Fruit fly (Drosophila melanogaster): Measurements from ENCODE around the gene CG12541.

The CG12541 gene

DNA sequence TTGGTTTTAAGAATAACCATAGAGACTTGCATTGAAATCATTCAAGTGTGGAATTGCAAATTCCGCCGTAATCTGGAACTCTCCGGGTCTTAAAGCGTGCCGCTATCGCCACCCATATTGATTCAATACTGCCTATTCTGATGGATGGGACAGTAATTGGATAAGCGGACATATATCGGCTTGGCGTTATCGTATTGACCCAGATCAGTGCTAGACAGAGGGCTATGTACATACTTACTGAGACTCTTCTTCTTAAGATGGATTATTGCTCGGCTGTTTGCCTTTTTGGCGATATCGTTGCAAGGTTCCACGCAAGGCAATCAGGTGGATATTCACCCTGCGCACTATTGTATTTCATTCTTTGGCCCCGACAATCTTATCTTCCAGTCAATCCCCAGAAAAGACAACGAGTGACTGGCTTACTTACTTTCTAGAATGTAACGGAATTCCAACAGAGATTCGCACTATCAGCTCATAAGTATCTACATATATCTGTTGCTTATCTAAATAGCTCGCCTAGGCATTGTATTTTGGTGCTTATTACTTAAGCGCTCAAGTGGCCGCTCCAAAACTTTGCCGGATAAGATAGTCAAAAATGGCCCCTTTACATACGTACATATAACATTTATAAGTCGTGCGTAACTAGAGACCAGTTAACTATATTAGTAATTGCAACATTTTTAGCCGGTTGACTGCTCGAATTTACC lies 71.2 kb downstream of the CG12541 start (continued):
- TF ChIP-seq ato (GFP tag; IDR thresholded peaks at IDR 0.05; ENCODE audit: partially characterized antibody), result no peak
- no peak for TF ChIP-seq tap (tag; optimal IDR thresholded peaks at IDR 0.05)
- peak; percentile 79 for TF ChIP-seq sd (tag; optimal IDR thresholded peaks at IDR 0.05)
- TF ChIP-seq CG7839 (tag; optimal IDR thresholded peaks at IDR 0.05), result no peak
- no peak for TF ChIP-seq ara (GFP tag; IDR thresholded peaks at IDR 0.05)
- TF ChIP-seq toy (GFP tag; IDR thresholded peaks at IDR 0.05), result no peak
- TF ChIP-seq Jarid2 (GFP tag; optimal IDR thresholded peaks at IDR 0.05), result no peak
- no peak for TF ChIP-seq bbx (GFP tag; IDR thresholded peaks at IDR 0.05; ENCODE audit: partially characterized antibody)
- TF ChIP-seq CG3726 (GFP tag; IDR thresholded peaks at IDR 0.05), result no peak
- TF ChIP-seq sima (GFP tag; optimal IDR thresholded peaks at IDR 0.05), result no peak
- peak; percentile 77 for TF ChIP-seq grn (GFP tag; optimal IDR thresholded peaks at IDR 0.05)
- TF ChIP-seq MTF-1 (GFP tag; optimal IDR thresholded peaks at IDR 0.05; ENCODE audit: borderline replicate concordance), result no peak
- no peak for TF ChIP-seq da (GFP tag; optimal IDR thresholded peaks at IDR 0.05)
- TF ChIP-seq dati (GFP tag; IDR thresholded peaks at IDR 0.05), result no peak
- TF ChIP-seq salm (tag; optimal IDR thresholded peaks at IDR 0.05), result no peak
- no peak for TF ChIP-seq CG31224 (GFP tag; IDR thresholded peaks at IDR 0.05)

DNA sequence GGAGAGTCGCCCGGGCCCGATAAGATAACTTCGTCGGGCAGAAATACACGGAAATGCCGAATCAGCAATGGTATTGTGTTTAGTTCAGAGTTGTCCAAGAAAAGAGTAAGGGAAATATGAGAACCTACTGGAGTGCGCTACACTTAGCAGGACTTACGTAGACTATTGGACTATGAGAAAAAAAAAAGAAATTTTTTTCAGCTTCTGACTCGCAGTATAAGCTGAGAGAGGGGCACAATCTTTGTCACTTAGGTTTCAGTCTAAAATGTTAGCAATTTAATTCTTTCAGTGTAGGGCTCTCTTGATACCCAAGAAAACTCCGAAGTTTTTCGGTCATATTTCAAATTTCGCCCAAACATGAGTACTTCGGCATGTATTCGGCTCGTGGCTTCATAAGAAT lies 72.1 kb downstream of the CG12541 start:
- TF ChIP-seq so (GFP tag; IDR thresholded peaks at IDR 0.05), result peak; percentile 77; the same call in 2 of the 3 replicates
- TF ChIP-seq CG1602 (GFP tag; optimal IDR thresholded peaks at IDR 0.05), result peak; percentile 56
- TF ChIP-seq CG34376 (GFP tag; optimal IDR thresholded peaks at IDR 0.05), result peak; percentile 29
- peak; percentile 74 for TF ChIP-seq mam (GFP tag; optimal IDR thresholded peaks at IDR 0.05)
- no peak for TF ChIP-seq Tbp (GFP tag; optimal IDR thresholded peaks at IDR 0.05)
- TF ChIP-seq CG8478 (optimal IDR thresholded peaks at IDR 0.05), result no peak
- peak; percentile 71 for TF ChIP-seq ara (GFP tag; IDR thresholded peaks at IDR 0.05)
- TF ChIP-seq CG3847 (GFP tag; IDR thresholded peaks at IDR 0.05), result peak; percentile 66
- TF ChIP-seq D19A (tag; optimal IDR thresholded peaks at IDR 0.05), result peak; percentile 25
- TF ChIP-seq CG5245 (GFP tag; optimal IDR thresholded peaks at IDR 0.05), result peak; percentile 29
- peak; percentile 61 for TF ChIP-seq CG15514 (GFP tag; optimal IDR thresholded peaks at IDR 0.05)
- TF ChIP-seq CG33213 (GFP tag; optimal IDR thresholded peaks at IDR 0.05), result peak; percentile 55
- no peak for TF ChIP-seq CkIIα-i1 (GFP tag; IDR thresholded peaks at IDR 0.05)
- TF ChIP-seq Pdp1 (GFP tag; optimal IDR thresholded peaks at IDR 0.05), result peak; percentile 10 to 64
- peak; percentile 51 for TF ChIP-seq CG18262 (tag; optimal IDR thresholded peaks at IDR 0.05)
- peak; percentile 61 for TF ChIP-seq Mad (GFP tag; optimal IDR thresholded peaks at IDR 0.05)
- TF ChIP-seq CG8944 (GFP tag; optimal IDR thresholded peaks at IDR 0.05), result peak; percentile 71
- TF ChIP-seq pita (GFP tag; optimal IDR thresholded peaks at IDR 0.05), result no peak
- TF ChIP-seq Bteb2 (GFP tag; optimal IDR thresholded peaks at IDR 0.05), result peak; percentile 42
- no peak for TF ChIP-seq ato (GFP tag; IDR thresholded peaks at IDR 0.05; ENCODE audit: partially characterized antibody)
- no peak for TF ChIP-seq pros (GFP tag; optimal IDR thresholded peaks at IDR 0.05)
- peak; percentile 81; the same call in 2 of the 3 replicates for TF ChIP-seq CG11456 (GFP tag; IDR thresholded peaks at IDR 0.05)
- TF ChIP-seq CG13424 (tag; optimal IDR thresholded peaks at IDR 0.05), result peak; percentile 72
- peak; percentile 68 for TF ChIP-seq unpg (GFP tag; optimal IDR thresholded peaks at IDR 0.05)
- TF ChIP-seq schlank (tag; optimal IDR thresholded peaks at IDR 0.05), result peak; percentile 30
- peak; percentile 63; the same call in 1 of the 3 replicates for TF ChIP-seq CG7357 (GFP tag; IDR thresholded peaks at IDR 0.05)
- peak; percentile 57; the same call in 1 of the 2 replicates for TF ChIP-seq MBD-R2 (GFP tag; IDR thresholded peaks at IDR 0.05)
- TF ChIP-seq H15 (GFP tag; IDR thresholded peaks at IDR 0.05), result peak; percentile 83
- TF ChIP-seq jigr1 (GFP tag; IDR thresholded peaks at IDR 0.05), result peak; percentile 44; the same call in 1 of the 3 replicates
- TF ChIP-seq dati (GFP tag; IDR thresholded peaks at IDR 0.05), result no peak; the same call in 1 of the 2 replicates
- TF ChIP-seq Hmx (GFP tag; optimal IDR thresholded peaks at IDR 0.05), result no peak
- peak; percentile 27 for TF ChIP-seq Asciz (GFP tag; optimal IDR thresholded peaks at IDR 0.05)
- peak; percentile 66 for TF ChIP-seq CG7372 (GFP tag; IDR thresholded peaks at IDR 0.05)
- TF ChIP-seq ro (GFP tag; IDR thresholded peaks at IDR 0.05), result peak; percentile 35; the same call in 1 of the 2 replicates
- peak; percentile 28; the same call in 1 of the 2 replicates for TF ChIP-seq Doc2 (GFP tag; IDR thresholded peaks at IDR 0.05)
- peak; percentile 42 for TF ChIP-seq NC2α (GFP tag; optimal IDR thresholded peaks at IDR 0.05)

All from whole organism, embryonic.